Worm (Caenorhabditis elegans) whole organism, young adult: ENCODE data around the gene F46G11.2.

Source experiments
- snpc-4 ChIP-seq, 5 experiments: fragments of 150-350 bp in 1 of 5; sonication (generic microtip) in 4 of 5; optimal IDR thresholded peaks; 2 replicates each; lab custom pipeline; 2014 to 2018; ENCODE audit warnings: missing genetic modification characterization in 5 of 5, missing biosample characterization in 3 of 5, antibody characterized with exemption in 2 of 5, mild to moderate bottlenecking in 2 of 5, missing compliant biosample characterization in 2 of 5, missing genotype in 2 of 5, moderate library complexity in 2 of 5, missing genetic modification reagents in 1 of 5
- somi-1 ChIP-seq: fragments of 200-800 bp; sonication (Bioruptor generic); optimal IDR thresholded peaks from 2 replicates; lab custom pipeline; 2018; ENCODE audit warnings: mild to moderate bottlenecking, missing genetic modification characterization, missing compliant biosample characterization

DNA sequence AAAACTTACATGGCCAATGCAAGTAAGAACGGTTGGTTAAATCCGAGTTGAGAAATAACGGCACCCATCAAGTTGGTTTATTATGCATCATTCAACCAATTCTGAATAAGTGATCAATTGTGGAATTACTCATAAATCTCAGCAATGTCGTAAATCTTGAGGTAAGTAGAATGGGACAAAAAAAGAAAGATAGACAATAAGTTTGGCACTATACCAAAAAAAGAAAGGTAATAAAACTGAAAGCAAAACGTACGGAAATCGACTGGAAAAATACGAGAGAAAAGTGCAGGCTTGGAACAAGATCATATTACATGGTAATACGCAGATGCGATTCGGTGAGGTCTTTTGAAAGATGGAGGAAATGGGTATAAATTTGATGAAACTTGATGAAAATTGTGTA lies 10.7 kb downstream of the F46G11.2 start, which contains the start of gene F46G11.4:
- TF ChIP-seq snpc-4 (GFP tag; optimal IDR thresholded peaks at IDR 0.05; lab: Kevin White, UChicago) (no peak), snpc-4 (tag; optimal IDR thresholded peaks at IDR 0.05; lab: Kevin White, UChicago) (no peak), somi-1 (GFP tag; lab: Kevin White, UChicago) (no peak)
